Worm (Caenorhabditis elegans) whole organism, L4 larva: ENCODE results near the gene hlh-19.

Experiments used
- Y75B8A.6 ChIP-seq: fragments of 200-800 bp; sonication (Bioruptor generic); IDR thresholded peaks from 2 replicates; pipeline ENCODE4 v1.3.6; 2022; ENCODE audit warnings: missing genetic modification reagents, missing genetic modification characterization, missing compliant biosample characterization
- arid-1 ChIP-seq: fragments of 200-800 bp; sonication (Bioruptor generic); conservative IDR thresholded peaks from 2 replicates; pipeline ENCODE4 v1.3.6; 2022; ENCODE audit warnings: missing genetic modification reagents, missing genetic modification characterization, missing compliant biosample characterization
- ceh-82 ChIP-seq: sonication (generic microtip); optimal IDR thresholded peaks from 2 replicates; lab custom pipeline; 2017; ENCODE audit warnings: missing biosample characterization, missing genetic modification characterization
- daf-12 ChIP-seq: fragments of 150-350 bp; optimal IDR thresholded peaks from 2 replicates; lab custom pipeline; 2014; ENCODE audit warnings: missing biosample characterization, missing genetic modification reagents, missing genetic modification characterization
- daf-19 ChIP-seq: fragments of 200-800 bp; sonication (Bioruptor generic); conservative IDR thresholded peaks from 2 replicates; pipeline ENCODE4 v1.3.6; 2022; ENCODE audit warnings: missing genetic modification characterization, missing compliant biosample characterization
- jun-1 ChIP-seq: fragments of 150-350 bp; optimal IDR thresholded peaks from 2 replicates; lab custom pipeline; 2014; ENCODE audit warnings: missing biosample characterization, missing genetic modification reagents, missing genetic modification characterization
- lin-13 ChIP-seq: fragments of 150-350 bp; optimal IDR thresholded peaks from 2 replicates; lab custom pipeline; 2014; ENCODE audit warnings: missing biosample characterization, missing genetic modification reagents, missing genetic modification characterization
- lin-39 ChIP-seq: fragments of 150-350 bp; optimal IDR thresholded peaks from 2 replicates; lab custom pipeline; 2014; ENCODE audit warnings: missing biosample characterization, missing genetic modification reagents, missing genetic modification characterization
- sdz-12 ChIP-seq: fragments of 200-800 bp; sonication (Bioruptor generic); optimal IDR thresholded peaks from 2 replicates; lab custom pipeline; 2018; ENCODE audit warnings: mild to moderate bottlenecking, missing genetic modification characterization, missing compliant biosample characterization

DNA sequence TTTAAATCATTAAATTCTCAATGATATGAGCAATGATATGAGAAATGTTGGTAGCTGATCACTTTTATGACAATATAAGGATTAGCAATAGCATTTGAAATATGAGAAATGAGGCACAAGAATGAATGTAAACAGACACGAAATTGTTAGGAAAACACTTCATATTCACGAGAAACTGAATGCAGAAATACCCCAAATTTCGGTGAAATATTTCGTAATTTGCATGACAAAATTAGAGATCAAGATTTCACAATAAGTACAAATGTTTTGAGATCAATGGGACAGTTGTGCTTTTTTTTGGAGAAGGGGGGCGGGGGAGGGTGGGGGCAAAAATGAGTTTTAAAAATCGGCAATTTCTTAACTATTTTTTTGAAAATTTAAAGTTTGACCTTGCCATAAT lies 20.7 kb downstream of the hlh-19 start:
- TF ChIP-seq jun-1 (no peak), lin-13 (GFP tag; lab: Kevin White, UChicago) (no peak), daf-12 (tag; lab: Kevin White, UChicago) (no peak), daf-19 (no peak), ceh-82 (tag; lab: Kevin White, UChicago) (no peak), arid-1 (GFP tag; lab: Robert Waterston, UW) (no peak), lin-39 (tag; lab: Kevin White, UChicago) (no peak), Y75B8A.6 (GFP tag; lab: Robert Waterston, UW) (no peak), sdz-12 (GFP tag; lab: Kevin White, UChicago) (no peak)
